Worm (Caenorhabditis elegans) whole organism, L4 larva: ENCODE measurements around the gene spp-14.

Experiments used
- Y105C5A.15 ChIP-seq: fragments of 200-800 bp; sonication (Bioruptor generic); IDR thresholded peaks from 2 replicates; pipeline ENCODE4 v1.3.6; 2022; ENCODE audit warnings: missing genetic modification characterization, missing compliant biosample characterization
- aha-1 ChIP-seq: fragments of 150-350 bp; peaks from one replicate; lab custom pipeline; 2014; ENCODE audit warnings: missing biosample characterization, missing genetic modification characterization
- cey-2 ChIP-seq: sonication (generic microtip); optimal IDR thresholded peaks from 3 replicates; lab custom pipeline; 2017; ENCODE audit warnings: missing genetic modification characterization, mild to moderate bottlenecking, missing compliant biosample characterization, antibody characterized with exemption, borderline replicate concordance; ENCODE audit not compliant: insufficient read depth
- nhr-28 ChIP-seq: fragments of 150-350 bp; optimal IDR thresholded peaks from 2 replicates; lab custom pipeline; 2014; ENCODE audit warnings: missing biosample characterization, missing genetic modification characterization
- pqm-1 ChIP-seq: sonication (generic microtip); optimal IDR thresholded peaks from 2 replicates; lab custom pipeline; 2017; ENCODE audit warnings: missing biosample characterization, missing genetic modification characterization
- zip-2 ChIP-seq: fragments of 150-350 bp; optimal IDR thresholded peaks from 2 replicates; lab custom pipeline; 2014; ENCODE audit warnings: missing biosample characterization, missing genetic modification characterization

- no peak for TF ChIP-seq zip-2 (tag; lab: Kevin White, UChicago)
- peak; percentile 7 for TF ChIP-seq nhr-28
- peak; percentile 75 for TF ChIP-seq aha-1 (tag; lab: Kevin White, UChicago)
- TF ChIP-seq pqm-1 (tag; lab: Kevin White, UChicago): no peak
- no peak for TF ChIP-seq cey-2 (tag; lab: Kevin White, UChicago)
- TF ChIP-seq Y105C5A.15 (GFP tag; lab: Robert Waterston, UW): 0 out of 2 replicates have a peak, but pooled peaks have one; percentile 63
Observed at ce11 chrX:7680545-7681330, 45.0 kb upstream of the spp-14 start, which contains the start of gene stn-2.
